Worm (Caenorhabditis elegans) whole organism, young adult: ENCODE data around the gene sra-2.

Experiments
- B0261.1 ChIP-seq: sonication (generic microtip); optimal IDR thresholded peaks from 2 replicates; lab custom pipeline; 2016; ENCODE audit warnings: mild to moderate bottlenecking, missing genetic modification characterization, moderate library complexity, missing compliant biosample characterization
- C06A6.2 ChIP-seq: fragments of 200-800 bp; sonication (Bioruptor generic); conservative IDR thresholded peaks from 2 replicates; pipeline ENCODE4 v1.3.6; 2022; ENCODE audit warnings: missing genetic modification characterization, missing compliant biosample characterization
- C17E4.6 ChIP-seq: fragments of 200-800 bp; sonication (Bioruptor generic); IDR thresholded peaks from 2 replicates; pipeline ENCODE4 v1.3.6; 2022; ENCODE audit warnings: missing genetic modification reagents, missing genetic modification characterization, missing compliant biosample characterization
- F57C9.4 ChIP-seq: sonication (generic microtip); optimal IDR thresholded peaks from 2 replicates; lab custom pipeline; 2017; ENCODE audit warnings: mild to moderate bottlenecking, missing genetic modification characterization, missing compliant biosample characterization
- K12H6.12 ChIP-seq: fragments of 200-800 bp; sonication (Bioruptor generic); optimal IDR thresholded peaks from 2 replicates; lab custom pipeline; 2018; ENCODE audit warnings: mild to moderate bottlenecking, missing genetic modification characterization, missing compliant biosample characterization
- Y53G8AR.9 ChIP-seq: fragments of 200-800 bp; sonication (Bioruptor generic); conservative IDR thresholded peaks from 2 replicates; pipeline ENCODE4 v1.3.6; 2022; ENCODE audit warnings: missing genetic modification reagents, missing genetic modification characterization, missing compliant biosample characterization
- Y67H2A.10 ChIP-seq: fragments of 200-800 bp; sonication (Bioruptor generic); conservative IDR thresholded peaks from 2 replicates; pipeline ENCODE4 v1.3.6; 2022; ENCODE audit warnings: missing genetic modification reagents, missing genetic modification characterization, missing compliant biosample characterization
- akir-1 ChIP-seq: fragments of 200-800 bp; sonication (Bioruptor generic); optimal IDR thresholded peaks from 2 replicates; lab custom pipeline; 2018; ENCODE audit warnings: mild to moderate bottlenecking, missing genetic modification characterization, moderate library complexity, missing compliant biosample characterization
- aptf-2 ChIP-seq: fragments of 200-800 bp; sonication (Bioruptor generic); conservative IDR thresholded peaks from 2 replicates; pipeline ENCODE4 v1.3.6; 2022; ENCODE audit warnings: missing genetic modification reagents, missing genetic modification characterization, missing compliant biosample characterization
- aptf-3 ChIP-seq: fragments of 200-800 bp; sonication (Bioruptor generic); IDR thresholded peaks from 2 replicates; pipeline ENCODE4 v1.3.6; 2022; ENCODE audit warnings: missing genetic modification characterization, missing compliant biosample characterization
- attf-3 ChIP-seq: fragments of 200-800 bp; sonication (Bioruptor generic); conservative IDR thresholded peaks from 2 replicates; pipeline ENCODE4 v1.3.6; 2022; ENCODE audit warnings: missing genetic modification reagents, missing genetic modification characterization, missing compliant biosample characterization
- bed-2 ChIP-seq: fragments of 200-800 bp; sonication (Bioruptor generic); IDR thresholded peaks from 2 replicates; pipeline ENCODE4 v1.3.6; 2022; ENCODE audit warnings: missing genetic modification reagents, missing genetic modification characterization, missing compliant biosample characterization
- efl-1 ChIP-seq: fragments of 150-350 bp; optimal IDR thresholded peaks from 2 replicates; lab custom pipeline; 2014; ENCODE audit warnings: missing biosample characterization, missing genetic modification reagents, missing genetic modification characterization
- egl-44 ChIP-seq: fragments of 200-800 bp; sonication (Bioruptor generic); IDR thresholded peaks from 2 replicates; pipeline ENCODE4 v1.3.6; 2022; ENCODE audit warnings: missing genetic modification reagents, missing genetic modification characterization, missing compliant biosample characterization
- egrh-3 ChIP-seq: fragments of 200-800 bp; sonication (Bioruptor generic); IDR thresholded peaks from 2 replicates; pipeline ENCODE4 v1.3.6; 2022; ENCODE audit warnings: missing genetic modification reagents, missing genetic modification characterization, missing compliant biosample characterization
- fkh-3 ChIP-seq: sonication (generic microtip); optimal IDR thresholded peaks from 2 replicates; lab custom pipeline; 2016; ENCODE audit warnings: mild to moderate bottlenecking, missing genetic modification characterization, missing compliant biosample characterization
- him-1 ChIP-seq: sonication (generic microtip); optimal IDR thresholded peaks from 2 replicates; lab custom pipeline; 2016; ENCODE audit warnings: missing genotype, missing genetic modification reagents, missing genetic modification characterization, missing compliant biosample characterization
- hmg-1.2 ChIP-seq: fragments of 200-800 bp; sonication (Bioruptor generic); IDR thresholded peaks from 2 replicates; pipeline ENCODE4 v1.3.6; 2022; ENCODE audit warnings: missing genetic modification reagents, missing genetic modification characterization, missing compliant biosample characterization
- lag-1 ChIP-seq: fragments of 200-800 bp; sonication (Bioruptor generic); IDR thresholded peaks from 2 replicates; pipeline ENCODE4 v1.3.6; 2022; ENCODE audit warnings: missing genetic modification reagents, missing genetic modification characterization, missing compliant biosample characterization
- lin-26 ChIP-seq: fragments of 200-800 bp; sonication (Bioruptor generic); IDR thresholded peaks from 2 replicates; pipeline ENCODE4 v1.3.6; 2022; ENCODE audit warnings: missing genetic modification reagents, missing genetic modification characterization, missing compliant biosample characterization
- lsl-1 ChIP-seq: fragments of 200-800 bp; sonication (Bioruptor generic); optimal IDR thresholded peaks from 2 replicates; lab custom pipeline; 2018; ENCODE audit warnings: mild to moderate bottlenecking, missing genetic modification characterization, moderate library complexity, missing compliant biosample characterization
- madf-8 ChIP-seq: fragments of 200-800 bp; sonication (Bioruptor generic); conservative IDR thresholded peaks from 2 replicates; pipeline ENCODE4 v1.3.6; 2022; ENCODE audit warnings: missing genetic modification reagents, missing genetic modification characterization, missing compliant biosample characterization
- nfya-1 ChIP-seq: sonication (generic microtip); optimal IDR thresholded peaks from 2 replicates; lab custom pipeline; 2017; ENCODE audit warnings: antibody characterized with exemption, missing compliant biosample characterization, missing genetic modification characterization, borderline replicate concordance; ENCODE audit not compliant: insufficient read depth
- nfyb-1 ChIP-seq: fragments of 200-800 bp; sonication (Bioruptor generic); IDR thresholded peaks from 2 replicates; pipeline ENCODE4 v1.3.6; 2022; ENCODE audit warnings: missing genetic modification reagents, missing genetic modification characterization, missing compliant biosample characterization
- nhr-120 ChIP-seq: fragments of 200-800 bp; sonication (Bioruptor generic); IDR thresholded peaks from 2 replicates; pipeline ENCODE4 v1.3.6; 2022; ENCODE audit warnings: missing genetic modification characterization, missing compliant biosample characterization
- pbrm-1 ChIP-seq: fragments of 200-800 bp; sonication (Bioruptor generic); IDR thresholded peaks from 2 replicates; pipeline ENCODE4 v1.3.6; 2022; ENCODE audit warnings: missing genetic modification reagents, missing genetic modification characterization, missing compliant biosample characterization
- sea-2 ChIP-seq: fragments of 200-800 bp; sonication (Bioruptor generic); IDR thresholded peaks from 2 replicates; pipeline ENCODE4 v1.3.6; 2022; ENCODE audit warnings: missing genetic modification characterization, missing compliant biosample characterization
- snpc-1.1 ChIP-seq: sonication (generic microtip); optimal IDR thresholded peaks from 2 replicates; lab custom pipeline; 2017; ENCODE audit warnings: missing genetic modification characterization, mild to moderate bottlenecking, missing compliant biosample characterization, antibody characterized with exemption, moderate library complexity, missing genotype, missing genetic modification reagents; ENCODE audit not compliant: insufficient read depth
- snpc-1.3 ChIP-seq: sonication (generic microtip); optimal IDR thresholded peaks from 2 replicates; lab custom pipeline; 2017; ENCODE audit warnings: missing genetic modification characterization, mild to moderate bottlenecking, missing compliant biosample characterization, antibody characterized with exemption, moderate library complexity, missing genotype, missing genetic modification reagents; ENCODE audit not compliant: insufficient read depth
- snpc-3.4 ChIP-seq: sonication (generic microtip); optimal IDR thresholded peaks from 2 replicates; lab custom pipeline; 2017; ENCODE audit warnings: missing genetic modification characterization, mild to moderate bottlenecking, missing compliant biosample characterization, antibody characterized with exemption, moderate library complexity, missing genotype, missing genetic modification reagents
- snpc-4 ChIP-seq, 5 experiments: fragments of 150-350 bp in 1 of 5; sonication (generic microtip) in 4 of 5; optimal IDR thresholded peaks; 2 replicates each; lab custom pipeline; 2014 to 2018; ENCODE audit warnings: missing genetic modification characterization in 5 of 5, missing biosample characterization in 3 of 5, antibody characterized with exemption in 2 of 5, mild to moderate bottlenecking in 2 of 5, missing compliant biosample characterization in 2 of 5, missing genotype in 2 of 5, moderate library complexity in 2 of 5, missing genetic modification reagents in 1 of 5
- tbx-9 ChIP-seq: sonication (generic microtip); optimal IDR thresholded peaks from 2 replicates; lab custom pipeline; 2016; ENCODE audit warnings: borderline replicate concordance, missing genetic modification characterization, inconsistent platforms, missing compliant biosample characterization
- tlf-1 ChIP-seq: fragments of 200-800 bp; sonication (Bioruptor generic); optimal IDR thresholded peaks from 2 replicates; lab custom pipeline; 2018; ENCODE audit warnings: mild to moderate bottlenecking, missing genetic modification characterization, missing compliant biosample characterization
- unc-130 ChIP-seq: sonication (generic microtip); optimal IDR thresholded peaks from 2 replicates; lab custom pipeline; 2016; ENCODE audit warnings: missing genetic modification reagents, missing genetic modification characterization, missing compliant biosample characterization
- unc-62 ChIP-seq: fragments of 150-350 bp; optimal IDR thresholded peaks from 2 replicates; lab custom pipeline; 2014; ENCODE audit warnings: missing biosample characterization, missing genetic modification reagents, missing genetic modification characterization
- ztf-18 ChIP-seq: sonication (generic microtip); optimal IDR thresholded peaks from 2 replicates; lab custom pipeline; 2016; ENCODE audit warnings: missing genotype, mild to moderate bottlenecking, missing genetic modification characterization, missing compliant biosample characterization
- ztf-3 ChIP-seq: fragments of 200-800 bp; sonication (Bioruptor generic); optimal IDR thresholded peaks from 2 replicates; lab custom pipeline; 2018; ENCODE audit warnings: mild to moderate bottlenecking, missing genetic modification characterization, missing compliant biosample characterization

sra-2 gene

ce11 chrII:9489922-9490321, 38.7 kb upstream of the sra-2 start:
- TF ChIP-seq unc-130 (GFP tag; lab: Kevin White, UChicago) (no peak), unc-62 (no peak), akir-1 (GFP tag; lab: Kevin White, UChicago) (no peak), pbrm-1 (GFP tag; lab: Robert Waterston, UW) (no peak), egl-44 (GFP tag; lab: Robert Waterston, UW) (no peak), fkh-3 (tag; lab: Kevin White, UChicago) (no peak), attf-3 (no peak), aptf-3 (GFP tag; lab: Robert Waterston, UW) (no peak), egrh-3 (GFP tag; lab: Robert Waterston, UW) (no peak), nfya-1 (tag; lab: Kevin White, UChicago) (no peak), efl-1 (no peak), madf-8 (GFP tag; lab: Robert Waterston, UW) (no peak), Y67H2A.10 (GFP tag; lab: Robert Waterston, UW) (no peak), him-1 (no peak), ztf-18 (tag; lab: Kevin White, UChicago) (no peak), snpc-3.4 (tag; lab: Kevin White, UChicago) (no peak), C06A6.2 (GFP tag; lab: Robert Waterston, UW) (no peak), lag-1 (GFP tag; lab: Robert Waterston, UW) (no peak), ztf-3 (GFP tag; lab: Kevin White, UChicago) (no peak), snpc-1.3 (tag; lab: Kevin White, UChicago) (no peak)

ce11 chrII:9490589-9490988, 38.0 kb upstream of the sra-2 start:
- no peak for TF ChIP-seq tbx-9 (tag; lab: Kevin White, UChicago)
- no peak for TF ChIP-seq snpc-4 (GFP tag; optimal IDR thresholded peaks at IDR 0.05; lab: Kevin White, UChicago)
- no peak for TF ChIP-seq snpc-4 (tag; optimal IDR thresholded peaks at IDR 0.05; lab: Kevin White, UChicago)
- TF ChIP-seq aptf-2 (GFP tag; lab: Robert Waterston, UW), result no peak
- TF ChIP-seq lsl-1 (GFP tag; lab: Kevin White, UChicago), result no peak
- no peak for TF ChIP-seq Y53G8AR.9 (GFP tag; lab: Robert Waterston, UW)
- TF ChIP-seq nfyb-1 (GFP tag; lab: Robert Waterston, UW), result no peak
- no peak for TF ChIP-seq attf-3
- TF ChIP-seq nhr-120 (GFP tag; lab: Robert Waterston, UW), result no peak
- no peak for TF ChIP-seq tlf-1 (GFP tag; lab: Kevin White, UChicago)
- TF ChIP-seq pbrm-1 (GFP tag; lab: Robert Waterston, UW), result no peak

- TF ChIP-seq B0261.1 (tag; lab: Kevin White, UChicago) (no peak), snpc-1.1 (tag; lab: Kevin White, UChicago) (no peak), C17E4.6 (no peak), K12H6.12 (no peak), bed-2 (GFP tag; lab: Robert Waterston, UW) (0 out of 2 replicates have a peak, but pooled peaks have one; percentile 6), lin-26 (GFP tag; lab: Robert Waterston, UW) (0 out of 2 replicates have a peak, but pooled peaks have one; percentile 39), sea-2 (GFP tag; lab: Robert Waterston, UW) (no peak), F57C9.4 (no peak), hmg-1.2 (GFP tag; lab: Robert Waterston, UW) (peak; percentile 89), efl-1 (no peak), aptf-2 (GFP tag; lab: Robert Waterston, UW) (no peak)
- TF ChIP-seq, all 124 proteins: peak for 3
Observed at ce11 chrII:9491045-9491444, 37.5 kb upstream of the sra-2 start.
